Fruit fly (Drosophila melanogaster) whole organism: ENCODE data around the gene CAH6.

ENCODE experiments used
- CG8478 ChIP-seq: fragments of >200 bp; optimal IDR thresholded peaks from 2 replicates; lab custom pipeline; 2018; ENCODE audit warnings: inconsistent platforms
- Dll ChIP-seq: fragments of >200 bp; optimal IDR thresholded peaks from 2 replicates; lab custom pipeline; 2017
- EcR ChIP-seq, 2 experiments: fragments of >200 bp; optimal IDR thresholded peaks; 2 replicates each; lab custom pipeline; 2017; ENCODE audit warnings: missing biosample characterization in 2 of 2, missing genetic modification characterization in 2 of 2, missing genetic modification reagents in 2 of 2
- pan ChIP-seq: fragments of >200 bp; optimal IDR thresholded peaks from 2 replicates; lab custom pipeline; 2017
- psq ChIP-seq: fragments of >200 bp; optimal IDR thresholded peaks from 2 replicates; lab custom pipeline; 2017
- usp ChIP-seq: fragments of >200 bp; optimal IDR thresholded peaks from 2 replicates; lab custom pipeline; 2017; ENCODE audit warnings: missing biosample characterization, missing genetic modification characterization, mixed read lengths

dm6 chr3R:31254808-31255207, 2.6 kb upstream of the CAH6 start, which contains the start of the genes CG1750 and spn-F:
- TF ChIP-seq usp (no peak), CG8478 (lab: Kevin White, UChicago) (no peak), psq (lab: Kevin White, UChicago) (no peak), pan (lab: Kevin White, UChicago) (no peak), Dll (lab: Kevin White, UChicago) (no peak), EcR (GFP tag; optimal IDR thresholded peaks at IDR 0.05; lab: Kevin White, UChicago) (no peak)
